Worm (Caenorhabditis elegans) whole organism, L1 larva: ENCODE data around the gene act-2.

ENCODE experiments used
- C04F5.9 ChIP-seq: sonication (generic microtip); optimal IDR thresholded peaks from 2 replicates; lab custom pipeline; 2016; ENCODE audit warnings: missing genetic modification characterization, missing compliant biosample characterization
- C16A3.4 ChIP-seq: fragments of 150-350 bp; optimal IDR thresholded peaks from 2 replicates; lab custom pipeline; 2014; ENCODE audit warnings: missing biosample characterization, missing genetic modification characterization
- F16B12.6 ChIP-seq: fragments of 150-350 bp; optimal IDR thresholded peaks from 2 replicates; lab custom pipeline; 2014; ENCODE audit warnings: missing biosample characterization, missing genetic modification characterization
- aha-1 ChIP-seq: fragments of 150-350 bp; optimal IDR thresholded peaks from 2 replicates; lab custom pipeline; 2014; ENCODE audit warnings: missing biosample characterization, missing genetic modification characterization
- alr-1 ChIP-seq: fragments of 200-800 bp; sonication (Bioruptor generic); optimal IDR thresholded peaks from 2 replicates; lab custom pipeline; 2018; ENCODE audit warnings: borderline replicate concordance, mild to moderate bottlenecking, missing genetic modification characterization, missing compliant biosample characterization
- aly-2 ChIP-seq: fragments of 150-350 bp; optimal IDR thresholded peaks from 2 replicates; lab custom pipeline; 2014; ENCODE audit warnings: missing biosample characterization, missing genetic modification characterization
- blmp-1 ChIP-seq: fragments of 150-350 bp; optimal IDR thresholded peaks from 2 replicates; lab custom pipeline; 2014; ENCODE audit warnings: missing biosample characterization, missing genetic modification characterization
- ceh-8 ChIP-seq: fragments of 200-800 bp; sonication (Bioruptor generic); optimal IDR thresholded peaks from 2 replicates; lab custom pipeline; 2018; ENCODE audit warnings: mild to moderate bottlenecking, missing genetic modification characterization, moderate library complexity, missing compliant biosample characterization
- ceh-82 ChIP-seq, 3 experiments: fragments of 150-350 bp in 1 of 3; sonication (generic microtip) in 2 of 3; optimal IDR thresholded peaks; 2 replicates each; lab custom pipeline; 2014 to 2017; ENCODE audit warnings: missing biosample characterization in 3 of 3, missing genetic modification characterization in 3 of 3
- ceh-88 ChIP-seq: fragments of 200-800 bp; sonication (Bioruptor generic); IDR thresholded peaks from 2 replicates; pipeline ENCODE4 v1.3.6; 2022; ENCODE audit warnings: missing genetic modification characterization, missing compliant biosample characterization
- ceh-90 ChIP-seq: sonication (generic microtip); optimal IDR thresholded peaks from 2 replicates; lab custom pipeline; 2016; ENCODE audit warnings: missing genetic modification characterization, missing compliant biosample characterization
- ces-1 ChIP-seq: fragments of 150-350 bp; optimal IDR thresholded peaks from 2 replicates; lab custom pipeline; 2014; ENCODE audit warnings: missing biosample characterization, missing genetic modification reagents, missing genetic modification characterization
- efl-1 ChIP-seq, 4 experiments: fragments of 150-350 bp; optimal IDR thresholded peaks in 3 of 4; peaks in 1 of 4; 1 replicate in 1 of 4; 2 replicates in 3 of 4; lab custom pipeline; 2014; ENCODE audit warnings: missing biosample characterization in 2 of 4, missing genetic modification characterization in 2 of 4, missing genetic modification reagents in 2 of 4
- egl-27 ChIP-seq, 2 experiments: fragments of 150-350 bp in 1 of 2; sonication (generic microtip); optimal IDR thresholded peaks; 3 replicates each; lab custom pipeline; 2017 to 2018; ENCODE audit warnings: missing biosample characterization in 2 of 2, missing genetic modification characterization in 2 of 2, missing genetic modification reagents in 2 of 2
- elt-2 ChIP-seq: sonication (generic microtip); optimal IDR thresholded peaks from 2 replicates; lab custom pipeline; 2016; ENCODE audit warnings: missing genetic modification characterization, mild to moderate bottlenecking, inconsistent platforms, missing compliant biosample characterization, missing genetic modification reagents
- elt-3 ChIP-seq, 6 experiments: fragments of 150-350 bp in 1 of 6; sonication (generic microtip); optimal IDR thresholded peaks; 2 replicates each; lab custom pipeline; 2017 to 2018; ENCODE audit warnings: missing biosample characterization in 6 of 6, missing genetic modification characterization in 6 of 6, inconsistent platforms in 1 of 6
- ets-5 ChIP-seq: fragments of 200-800 bp; sonication (Bioruptor generic); IDR thresholded peaks from 2 replicates; pipeline ENCODE4 v1.3.6; 2022; ENCODE audit warnings: missing genetic modification characterization, missing compliant biosample characterization
- fkh-10 ChIP-seq: sonication (generic microtip); optimal IDR thresholded peaks from 2 replicates; lab custom pipeline; 2017; ENCODE audit warnings: missing biosample characterization, missing genetic modification reagents, missing genetic modification characterization
- fkh-4 ChIP-seq: sonication (generic microtip); optimal IDR thresholded peaks from 2 replicates; lab custom pipeline; 2016; ENCODE audit warnings: missing compliant biosample characterization, missing genetic modification characterization, borderline replicate concordance
- fkh-8 ChIP-seq: sonication (generic microtip); optimal IDR thresholded peaks from 2 replicates; lab custom pipeline; 2016; ENCODE audit warnings: mild to moderate bottlenecking, missing genetic modification characterization, missing compliant biosample characterization
- fos-1 ChIP-seq: fragments of 150-350 bp; optimal IDR thresholded peaks from 2 replicates; lab custom pipeline; 2014; ENCODE audit warnings: missing biosample characterization, missing genetic modification characterization
- grh-1 ChIP-seq: fragments of 200-800 bp; sonication (Bioruptor generic); IDR thresholded peaks from 2 replicates; pipeline ENCODE4 v1.3.6; 2022; ENCODE audit warnings: missing genetic modification reagents, missing genetic modification characterization, missing compliant biosample characterization
- hlh-17 ChIP-seq: fragments of 200-800 bp; sonication (Bioruptor generic); optimal IDR thresholded peaks from 2 replicates; lab custom pipeline; 2018; ENCODE audit warnings: missing genetic modification characterization, mild to moderate bottlenecking, missing compliant biosample characterization, moderate library complexity, borderline replicate concordance
- hlh-4 ChIP-seq: sonication (generic microtip); optimal IDR thresholded peaks from 2 replicates; lab custom pipeline; 2016; ENCODE audit warnings: mild to moderate bottlenecking, missing genetic modification characterization, missing compliant biosample characterization
- lin-13 ChIP-seq: fragments of 150-350 bp; optimal IDR thresholded peaks from 2 replicates; lab custom pipeline; 2014; ENCODE audit warnings: missing biosample characterization, missing genetic modification reagents, missing genetic modification characterization
- lin-14 ChIP-seq: fragments of 200-800 bp; sonication (Bioruptor generic); optimal IDR thresholded peaks from 2 replicates; lab custom pipeline; 2018; ENCODE audit warnings: mild to moderate bottlenecking, missing genetic modification characterization, moderate library complexity, missing compliant biosample characterization
- lin-15B ChIP-seq: fragments of 150-350 bp; sonication (generic microtip); optimal IDR thresholded peaks from 3 replicates; lab custom pipeline; 2014; ENCODE audit warnings: missing biosample characterization, missing genetic modification characterization
- lin-35 ChIP-seq, 2 experiments: fragments of 150-350 bp; optimal IDR thresholded peaks; 2 replicates each; lab custom pipeline; 2014; ENCODE audit warnings: missing biosample characterization in 2 of 2, missing genetic modification characterization in 2 of 2, missing genetic modification reagents in 2 of 2
- mab-9 ChIP-seq: fragments of 200-800 bp; sonication (Bioruptor generic); IDR thresholded peaks from 2 replicates; pipeline ENCODE4 v1.3.6; 2022; ENCODE audit warnings: missing genetic modification reagents, missing genetic modification characterization, missing compliant biosample characterization
- mdl-1 ChIP-seq, 2 experiments: fragments of 150-350 bp; optimal IDR thresholded peaks; 2 replicates each; lab custom pipeline; 2014 to 2017; ENCODE audit warnings: missing biosample characterization in 2 of 2, missing genetic modification characterization in 2 of 2, inconsistent platforms in 1 of 2
- mef-2 ChIP-seq: fragments of 150-350 bp; optimal IDR thresholded peaks from 2 replicates; lab custom pipeline; 2014; ENCODE audit warnings: missing biosample characterization, missing genetic modification characterization
- mep-1 ChIP-seq: fragments of 150-350 bp; optimal IDR thresholded peaks from 2 replicates; lab custom pipeline; 2014; ENCODE audit warnings: missing biosample characterization, missing genetic modification characterization
- nhr-11 ChIP-seq: fragments of 150-350 bp; optimal IDR thresholded peaks from 2 replicates; lab custom pipeline; 2014; ENCODE audit warnings: missing biosample characterization, missing genetic modification characterization
- nhr-12 ChIP-seq: sonication (generic microtip); optimal IDR thresholded peaks from 2 replicates; lab custom pipeline; 2017; ENCODE audit warnings: missing biosample characterization, missing genetic modification characterization
- nhr-20 ChIP-seq: sonication (generic microtip); optimal IDR thresholded peaks from 2 replicates; lab custom pipeline; 2016; ENCODE audit warnings: mild to moderate bottlenecking, missing genetic modification characterization, missing compliant biosample characterization
- nhr-237 ChIP-seq: fragments of 150-350 bp; optimal IDR thresholded peaks from 2 replicates; lab custom pipeline; 2014; ENCODE audit warnings: missing biosample characterization, missing genetic modification characterization
- nhr-47 ChIP-seq: sonication (generic microtip); optimal IDR thresholded peaks from 2 replicates; lab custom pipeline; 2016; ENCODE audit warnings: mild to moderate bottlenecking, missing genetic modification characterization, moderate library complexity, missing compliant biosample characterization
- nhr-76 ChIP-seq: sonication (generic microtip); optimal IDR thresholded peaks from 2 replicates; lab custom pipeline; 2017; ENCODE audit warnings: missing biosample characterization, missing genetic modification characterization
- nhr-84 ChIP-seq: sonication (generic microtip); optimal IDR thresholded peaks from 2 replicates; lab custom pipeline; 2017; ENCODE audit warnings: missing biosample characterization, missing genetic modification characterization
- pax-3 ChIP-seq: fragments of 200-800 bp; sonication (Bioruptor generic); optimal IDR thresholded peaks from 2 replicates; lab custom pipeline; 2018; ENCODE audit warnings: mild to moderate bottlenecking, missing genetic modification characterization, moderate library complexity, missing compliant biosample characterization
- skn-1 ChIP-seq: fragments of 150-350 bp; optimal IDR thresholded peaks from 2 replicates; lab custom pipeline; 2014; ENCODE audit warnings: missing biosample characterization, missing genetic modification characterization
- snpc-4 ChIP-seq: fragments of 150-350 bp; optimal IDR thresholded peaks from 2 replicates; lab custom pipeline; 2014; ENCODE audit warnings: missing biosample characterization, missing genetic modification characterization
- sptf-1 ChIP-seq: fragments of 150-350 bp; optimal IDR thresholded peaks from 2 replicates; lab custom pipeline; 2014; ENCODE audit warnings: missing biosample characterization, missing genetic modification characterization
- unc-130 ChIP-seq: fragments of 150-350 bp; optimal IDR thresholded peaks from 2 replicates; lab custom pipeline; 2017; ENCODE audit warnings: missing biosample characterization, missing genetic modification characterization, inconsistent platforms
- unc-30 ChIP-seq: sonication (generic microtip); optimal IDR thresholded peaks from 2 replicates; lab custom pipeline; 2017; ENCODE audit warnings: missing biosample characterization, missing genetic modification characterization
- unc-62 ChIP-seq: fragments of 150-350 bp; optimal IDR thresholded peaks from 2 replicates; lab custom pipeline; 2014; ENCODE audit warnings: missing biosample characterization, missing genetic modification reagents, missing genetic modification characterization
- unc-98 ChIP-seq: fragments of 200-800 bp; sonication (Bioruptor generic); IDR thresholded peaks from 2 replicates; pipeline ENCODE4 v1.3.6; 2022; ENCODE audit warnings: missing genetic modification characterization, missing compliant biosample characterization
- zag-1 ChIP-seq: fragments of 150-350 bp; optimal IDR thresholded peaks from 2 replicates; lab custom pipeline; 2014; ENCODE audit warnings: missing biosample characterization, missing genetic modification characterization
- zip-4 ChIP-seq: fragments of 200-800 bp; sonication (Bioruptor generic); optimal IDR thresholded peaks from 2 replicates; lab custom pipeline; 2018; ENCODE audit warnings: mild to moderate bottlenecking, missing genetic modification characterization, moderate library complexity, missing compliant biosample characterization
- ztf-11 ChIP-seq, 2 experiments: sonication (generic microtip); optimal IDR thresholded peaks; 2 replicates each; lab custom pipeline; 2016 to 2017; ENCODE audit warnings: missing genetic modification characterization in 2 of 2, missing biosample characterization in 1 of 2, missing compliant biosample characterization in 1 of 2

act-2 gene

DNA sequence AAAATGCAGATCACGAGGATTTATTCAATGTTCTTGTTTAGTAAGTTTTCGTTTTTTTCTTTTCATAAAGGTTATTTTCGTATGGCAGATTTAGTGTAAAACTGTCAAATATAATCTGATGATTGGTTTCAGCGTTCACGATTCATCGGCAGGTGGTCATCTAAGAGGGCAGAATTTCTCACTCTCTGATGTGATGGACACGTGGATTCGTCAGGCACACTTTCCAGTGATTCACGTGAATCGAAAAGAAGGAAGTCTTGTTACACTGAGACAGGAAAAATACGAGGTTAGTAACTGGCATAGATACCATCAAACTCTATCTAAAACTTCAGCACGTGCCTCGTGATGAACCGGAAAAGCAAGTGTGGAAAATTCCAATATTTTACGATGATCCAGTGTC lies 16.7 kb upstream of the act-2 start (continued):
- TF ChIP-seq aly-2 (tag; lab: Kevin White, UChicago) (no peak), lin-14 (GFP tag; lab: Kevin White, UChicago) (peak; percentile 57), fkh-10 (GFP tag; lab: Kevin White, UChicago) (no peak), hlh-4 (no peak), ceh-8 (GFP tag; lab: Kevin White, UChicago) (no peak), fkh-8 (tag; lab: Kevin White, UChicago) (no peak), nhr-11 (no peak), sptf-1 (no peak), ztf-11 (tag; optimal IDR thresholded peaks at IDR 0.05; lab: Kevin White, UChicago) (no peak), lin-15B (tag; lab: Kevin White, UChicago) (no peak), nhr-20 (tag; lab: Kevin White, UChicago) (peak; percentile 26), skn-1 (no peak), lin-13 (GFP tag; lab: Kevin White, UChicago) (no peak), zip-4 (GFP tag; lab: Kevin White, UChicago) (no peak), mdl-1 (tag; optimal IDR thresholded peaks at IDR 0.05; lab: Kevin White, UChicago) (peak in 1 of 2 experiments; percentile 22), hlh-17 (GFP tag; lab: Kevin White, UChicago) (no peak), ces-1 (GFP tag; lab: Kevin White, UChicago) (no peak), nhr-76 (tag; lab: Kevin White, UChicago) (no peak), ceh-88 (GFP tag; lab: Robert Waterston, UW) (no peak), grh-1 (no peak), mab-9 (GFP tag; lab: Robert Waterston, UW) (no peak), blmp-1 (tag; lab: Kevin White, UChicago) (peak; percentile 19), unc-130 (tag; lab: Kevin White, UChicago) (no peak), F16B12.6 (tag; lab: Kevin White, UChicago) (no peak), mef-2 (no peak), elt-2 (no peak), ceh-90 (no peak), elt-3 (tag; optimal IDR thresholded peaks at IDR 0.05; lab: Kevin White, UChicago) (peak in 1 of 6 experiments; percentile 28), fos-1 (tag; lab: Kevin White, UChicago) (no peak), snpc-4 (tag; lab: Kevin White, UChicago) (no peak), nhr-84 (tag; lab: Kevin White, UChicago) (no peak), nhr-12 (tag; lab: Kevin White, UChicago) (no peak), unc-98 (no peak), ets-5 (no peak), zag-1 (tag; lab: Kevin White, UChicago) (no peak), fkh-4 (no peak), C16A3.4 (tag; lab: Kevin White, UChicago) (no peak), C04F5.9 (tag; lab: Kevin White, UChicago) (no peak), efl-1 (optimal IDR thresholded peaks at IDR 0.05; lab: Kevin White, UChicago) (no peak), efl-1 (GFP tag; optimal IDR thresholded peaks at IDR 0.05 in 1 of 2; lab: Kevin White, UChicago) (peak in 1 of 2 experiments; percentile 39), unc-30 (tag; lab: Kevin White, UChicago) (no peak), nhr-237 (tag; lab: Kevin White, UChicago) (no peak), lin-35 (GFP tag; optimal IDR thresholded peaks at IDR 0.05; lab: Kevin White, UChicago) (peak in 1 of 2 experiments; percentile 29), alr-1 (no peak), egl-27 (tag; optimal IDR thresholded peaks at IDR 0.05; lab: Kevin White, UChicago) (no peak), ceh-82 (tag; optimal IDR thresholded peaks at IDR 0.05; lab: Kevin White, UChicago) (no peak), aha-1 (no peak), pax-3 (tag; lab: Kevin White, UChicago) (no peak), mep-1 (no peak), unc-62 (GFP tag; lab: Kevin White, UChicago) (no peak), nhr-47 (no peak)
